Worm (Caenorhabditis elegans) whole organism, L2 larva: Measurements from ENCODE around the gene mip-1.

Experiments used
- C34F6.9 ChIP-seq: fragments of 150-350 bp; optimal IDR thresholded peaks from 2 replicates; lab custom pipeline; 2014; ENCODE audit warnings: missing biosample characterization, missing genetic modification characterization
- F13H6.1 ChIP-seq: sonication (generic microtip); optimal IDR thresholded peaks from 2 replicates; lab custom pipeline; 2016; ENCODE audit warnings: missing genetic modification characterization, missing compliant biosample characterization
- R02D3.7 ChIP-seq: fragments of 150-350 bp; optimal IDR thresholded peaks from 2 replicates; lab custom pipeline; 2014; ENCODE audit warnings: missing biosample characterization, missing genetic modification characterization
- Y55F3AM.14 ChIP-seq: fragments of 200-800 bp; sonication (Bioruptor generic); optimal IDR thresholded peaks from 2 replicates; lab custom pipeline; 2018; ENCODE audit warnings: mild to moderate bottlenecking, missing genetic modification characterization, missing compliant biosample characterization
- ZK546.5 ChIP-seq: sonication (generic microtip); optimal IDR thresholded peaks from 2 replicates; lab custom pipeline; 2017; ENCODE audit warnings: missing biosample characterization, missing genetic modification characterization
- alr-1 ChIP-seq: fragments of 150-350 bp; optimal IDR thresholded peaks from 2 replicates; lab custom pipeline; 2014; ENCODE audit warnings: missing biosample characterization, missing genetic modification characterization
- aly-2 ChIP-seq: fragments of 150-350 bp; optimal IDR thresholded peaks from 2 replicates; lab custom pipeline; 2014; ENCODE audit warnings: missing biosample characterization, missing genetic modification characterization
- blmp-1 ChIP-seq: sonication (generic microtip); optimal IDR thresholded peaks from 2 replicates; lab custom pipeline; 2017; ENCODE audit warnings: missing genetic modification characterization, mild to moderate bottlenecking, missing compliant biosample characterization, antibody characterized with exemption, moderate library complexity; ENCODE audit not compliant: insufficient read depth
- ceh-16 ChIP-seq: fragments of 150-350 bp; optimal IDR thresholded peaks from 2 replicates; lab custom pipeline; 2014; ENCODE audit warnings: missing biosample characterization, missing genetic modification characterization
- ceh-82 ChIP-seq: fragments of 150-350 bp; optimal IDR thresholded peaks from 2 replicates; lab custom pipeline; 2014; ENCODE audit warnings: missing biosample characterization, missing genetic modification characterization
- crh-2 ChIP-seq: sonication (generic microtip); optimal IDR thresholded peaks from 2 replicates; lab custom pipeline; 2017; ENCODE audit warnings: missing biosample characterization, missing genetic modification characterization
- egl-27 ChIP-seq: sonication (generic microtip); optimal IDR thresholded peaks from 3 replicates; lab custom pipeline; 2017; ENCODE audit warnings: missing biosample characterization, missing genetic modification reagents, missing genetic modification characterization
- elt-3 ChIP-seq: sonication (generic microtip); optimal IDR thresholded peaks from 2 replicates; lab custom pipeline; 2017; ENCODE audit warnings: missing biosample characterization, missing genetic modification characterization
- fos-1 ChIP-seq: fragments of 150-350 bp; optimal IDR thresholded peaks from 2 replicates; lab custom pipeline; 2014; ENCODE audit warnings: missing biosample characterization, missing genetic modification characterization
- gmeb-1 ChIP-seq: fragments of 150-350 bp; optimal IDR thresholded peaks from 2 replicates; lab custom pipeline; 2014; ENCODE audit warnings: missing biosample characterization, missing genetic modification characterization
- lin-11 ChIP-seq: fragments of 150-350 bp; sonication (generic microtip); optimal IDR thresholded peaks from 2 replicates; lab custom pipeline; 2014; ENCODE audit warnings: missing biosample characterization, missing genetic modification characterization, inconsistent platforms, mixed read lengths
- lin-39 ChIP-seq: fragments of 150-350 bp; optimal IDR thresholded peaks from 2 replicates; lab custom pipeline; 2014; ENCODE audit warnings: missing biosample characterization, missing genetic modification reagents, missing genetic modification characterization
- lsy-2 ChIP-seq, 2 experiments: fragments of 150-350 bp in 1 of 2; sonication (generic microtip) in 1 of 2; optimal IDR thresholded peaks; 2 replicates each; lab custom pipeline; 2014 to 2017; ENCODE audit warnings: missing biosample characterization in 2 of 2, missing genetic modification characterization in 2 of 2
- mab-5 ChIP-seq: fragments of 150-350 bp; optimal IDR thresholded peaks from 2 replicates; lab custom pipeline; 2014; ENCODE audit warnings: missing biosample characterization, missing genetic modification characterization
- mbf-1 ChIP-seq: sonication (generic microtip); optimal IDR thresholded peaks from 2 replicates; lab custom pipeline; 2017; ENCODE audit warnings: missing biosample characterization, missing genetic modification characterization
- nhr-10 ChIP-seq: sonication (generic microtip); optimal IDR thresholded peaks from 2 replicates; lab custom pipeline; 2017; ENCODE audit warnings: missing biosample characterization, missing genetic modification characterization
- nhr-11 ChIP-seq: fragments of 150-350 bp; optimal IDR thresholded peaks from 2 replicates; lab custom pipeline; 2014; ENCODE audit warnings: missing biosample characterization, missing genetic modification characterization
- nhr-12 ChIP-seq: fragments of 150-350 bp; optimal IDR thresholded peaks from 2 replicates; lab custom pipeline; 2014; ENCODE audit warnings: missing biosample characterization, missing genetic modification characterization
- nhr-129 ChIP-seq: fragments of 150-350 bp; optimal IDR thresholded peaks from 2 replicates; lab custom pipeline; 2014; ENCODE audit warnings: missing biosample characterization, missing genetic modification characterization
- nhr-23 ChIP-seq: fragments of 150-350 bp; optimal IDR thresholded peaks from 2 replicates; lab custom pipeline; 2014; ENCODE audit warnings: missing biosample characterization, missing genetic modification reagents, missing genetic modification characterization
- nhr-237 ChIP-seq: fragments of 150-350 bp; optimal IDR thresholded peaks from 2 replicates; lab custom pipeline; 2014; ENCODE audit warnings: missing biosample characterization, missing genetic modification characterization
- nhr-77 ChIP-seq: fragments of 150-350 bp; optimal IDR thresholded peaks from 2 replicates; lab custom pipeline; 2014; ENCODE audit warnings: missing biosample characterization, missing genetic modification characterization
- peb-1 ChIP-seq: fragments of 150-350 bp; optimal IDR thresholded peaks from 2 replicates; lab custom pipeline; 2014; ENCODE audit warnings: missing biosample characterization, missing genetic modification characterization
- sem-4 ChIP-seq: fragments of 150-350 bp; optimal IDR thresholded peaks from 2 replicates; lab custom pipeline; 2014; ENCODE audit warnings: missing biosample characterization, missing genetic modification reagents, missing genetic modification characterization
- skn-1 ChIP-seq: sonication (generic microtip); optimal IDR thresholded peaks from 2 replicates; lab custom pipeline; 2017; ENCODE audit warnings: missing biosample characterization, missing genetic modification characterization
- sma-9 ChIP-seq, 2 experiments: fragments of 150-350 bp in 1 of 2; sonication (generic microtip) in 1 of 2; optimal IDR thresholded peaks; 2 replicates each; lab custom pipeline; 2014 to 2016; ENCODE audit warnings: missing genetic modification characterization in 2 of 2, mild to moderate bottlenecking in 1 of 2, missing biosample characterization in 1 of 2, missing compliant biosample characterization in 1 of 2, missing genetic modification reagents in 1 of 2, moderate library complexity in 1 of 2
- snpc-4 ChIP-seq: fragments of 150-350 bp; optimal IDR thresholded peaks from 2 replicates; lab custom pipeline; 2014; ENCODE audit warnings: missing biosample characterization, missing genetic modification characterization
- unc-39 ChIP-seq: fragments of 150-350 bp; optimal IDR thresholded peaks from 2 replicates; lab custom pipeline; 2014; ENCODE audit warnings: missing biosample characterization, missing genetic modification characterization
- unc-55 ChIP-seq: fragments of 150-350 bp; sonication (generic microtip); optimal IDR thresholded peaks from 3 replicates; lab custom pipeline; 2014; ENCODE audit warnings: missing biosample characterization, missing genetic modification reagents, missing genetic modification characterization
- zag-1 ChIP-seq: fragments of 150-350 bp; optimal IDR thresholded peaks from 2 replicates; lab custom pipeline; 2014; ENCODE audit warnings: missing biosample characterization, missing genetic modification characterization
- ztf-1 ChIP-seq: fragments of 200-800 bp; sonication (Bioruptor generic); conservative IDR thresholded peaks from 2 replicates; pipeline ENCODE4 v1.3.6; 2022; ENCODE audit warnings: missing genetic modification characterization, missing compliant biosample characterization
- ztf-4 ChIP-seq: fragments of 150-350 bp; optimal IDR thresholded peaks from 2 replicates; lab custom pipeline; 2014; ENCODE audit warnings: missing biosample characterization, missing genetic modification characterization

mip-1 gene

ce11 chrIII:4762846-4763245 is 30.0 kb upstream of the mip-1 start:
- TF ChIP-seq mab-5 (tag; lab: Kevin White, UChicago) (no peak), gmeb-1 (tag; lab: Kevin White, UChicago) (no peak), snpc-4 (tag; lab: Kevin White, UChicago) (no peak), blmp-1 (tag; lab: Kevin White, UChicago) (no peak), aly-2 (tag; lab: Kevin White, UChicago) (no peak), nhr-11 (tag; lab: Kevin White, UChicago) (no peak), ztf-4 (tag; lab: Kevin White, UChicago) (no peak), sma-9 (GFP tag; optimal IDR thresholded peaks at IDR 0.05; lab: Kevin White, UChicago) (no peak), sma-9 (tag; optimal IDR thresholded peaks at IDR 0.05; lab: Kevin White, UChicago) (no peak), unc-55 (GFP tag; lab: Kevin White, UChicago) (no peak), nhr-77 (tag; lab: Kevin White, UChicago) (no peak), ztf-1 (no peak), ceh-82 (tag; lab: Kevin White, UChicago) (no peak), C34F6.9 (tag; lab: Kevin White, UChicago) (no peak), elt-3 (tag; lab: Kevin White, UChicago) (no peak), zag-1 (tag; lab: Kevin White, UChicago) (no peak), Y55F3AM.14 (GFP tag; lab: Kevin White, UChicago) (no peak), lsy-2 (tag; optimal IDR thresholded peaks at IDR 0.05; lab: Kevin White, UChicago) (no peak), ceh-16 (tag; lab: Kevin White, UChicago) (no peak), nhr-12 (no peak), crh-2 (tag; lab: Kevin White, UChicago) (no peak)

- TF ChIP-seq nhr-237 (tag; lab: Kevin White, UChicago) (no peak), skn-1 (tag; lab: Kevin White, UChicago) (no peak), nhr-10 (tag; lab: Kevin White, UChicago) (no peak), nhr-23 (no peak)
Observed at ce11 chrIII:4763509-4763908, 29.4 kb upstream of the mip-1 start, which contains the start of gene B0393.4. B0393.4 (minus strand) TSS chrIII:4763609.

- TF ChIP-seq nhr-129 (tag; lab: Kevin White, UChicago) = no peak
- no peak for TF ChIP-seq alr-1
- no peak for TF ChIP-seq ceh-82 (tag; lab: Kevin White, UChicago)
- no peak for TF ChIP-seq fos-1
- no peak for TF ChIP-seq R02D3.7 (tag; lab: Kevin White, UChicago)
- no peak for TF ChIP-seq F13H6.1 (tag; lab: Kevin White, UChicago)
Observed at ce11 chrIII:4765474-4765873, 27.4 kb upstream of the mip-1 start, which contains the start of gene B0393.5. B0393.5 (plus strand) TSS chrIII:4765774.

ce11 chrIII:4766842-4767241 is 26.0 kb upstream of the mip-1 start:
- TF ChIP-seq peb-1 = no peak
- TF ChIP-seq, all 48 proteins: peak for 0

- no peak for TF ChIP-seq zag-1 (tag; lab: Kevin White, UChicago)
- TF ChIP-seq lsy-2 (tag; optimal IDR thresholded peaks at IDR 0.05; lab: Kevin White, UChicago) = no peak
- peak; percentile 26 for TF ChIP-seq blmp-1 (tag; lab: Kevin White, UChicago)
- TF ChIP-seq lin-39 (tag; lab: Kevin White, UChicago) = no peak
- TF ChIP-seq alr-1 = no peak
- TF ChIP-seq aly-2 (tag; lab: Kevin White, UChicago) = no peak
Observed at ce11 chrIII:4767869-4768645, 24.8 kb upstream of the mip-1 start.

ce11 chrIII:4778003-4778402 is 14.9 kb upstream of the mip-1 start, which contains the start of gene B0393.7:
B0393.7 (minus strand) TSS chrIII:4778103.
- TF ChIP-seq sem-4 (tag; lab: Kevin White, UChicago) = no peak
- no peak for TF ChIP-seq egl-27 (tag; lab: Kevin White, UChicago)
- TF ChIP-seq unc-39 (tag; lab: Kevin White, UChicago) = no peak
- TF ChIP-seq ZK546.5 = no peak
- TF ChIP-seq lsy-2 (tag; optimal IDR thresholded peaks at IDR 0.05; lab: Kevin White, UChicago) = no peak
- no peak for TF ChIP-seq ztf-1
- TF ChIP-seq mbf-1 (tag; lab: Kevin White, UChicago) = no peak
- TF ChIP-seq lin-11 (tag; lab: Kevin White, UChicago) = no peak
- TF ChIP-seq aly-2 (tag; lab: Kevin White, UChicago) = no peak
- TF ChIP-seq crh-2 (tag; lab: Kevin White, UChicago) = no peak
- no peak for TF ChIP-seq lin-39 (tag; lab: Kevin White, UChicago)
- TF ChIP-seq nhr-12 = no peak
